Worm (Caenorhabditis elegans): ENCODE results near the gene cnc-3.
A peak's percentile ranks its signal among the peaks of the same experiment; 100 is the strongest.

cnc-3 gene

ce11 chrV:1460069-1460468 lies 12.3 kb downstream of the cnc-3 start, which contains the start of gene hacd-1:
Gene hacd-1 (plus strand): TSS chrV:1460369.
- TF ChIP-seq blmp-1 (tag; optimal IDR thresholded peaks at IDR 0.05; ENCODE audit: insufficient read depth) (no peak), nhr-6 (tag; optimal IDR thresholded peaks at IDR 0.05) (no peak), sma-3 (GFP tag; optimal IDR thresholded peaks at IDR 0.05) (no peak), F13H6.1 (tag; optimal IDR thresholded peaks at IDR 0.05) (no peak), ZK546.5 (tag; optimal IDR thresholded peaks at IDR 0.05) (no peak), nhr-237 (tag; optimal IDR thresholded peaks at IDR 0.05) (no peak), elt-3 (tag; optimal IDR thresholded peaks at IDR 0.05) (no peak), aly-2 (tag; optimal IDR thresholded peaks at IDR 0.05) (no peak), alr-1 (tag; optimal IDR thresholded peaks at IDR 0.05) (no peak), nhr-23 (tag; optimal IDR thresholded peaks at IDR 0.05) (no peak), sma-9 (GFP tag; optimal IDR thresholded peaks at IDR 0.05) (no peak), sma-9 (tag; optimal IDR thresholded peaks at IDR 0.05) (no peak), nhr-129 (tag; optimal IDR thresholded peaks at IDR 0.05) (no peak)

- TF ChIP-seq blmp-1 (tag; optimal IDR thresholded peaks at IDR 0.05; ENCODE audit: insufficient read depth) (no peak), fos-1 (tag; optimal IDR thresholded peaks at IDR 0.05) (peak; percentile 37), gmeb-1 (tag; optimal IDR thresholded peaks at IDR 0.05) (no peak), dmd-4 (tag; optimal IDR thresholded peaks at IDR 0.05) (no peak), ceh-82 (tag; optimal IDR thresholded peaks at IDR 0.05) (no peak), aly-2 (tag; optimal IDR thresholded peaks at IDR 0.05) (no peak), R02D3.7 (tag; optimal IDR thresholded peaks at IDR 0.05) (no peak), nhr-11 (tag; optimal IDR thresholded peaks at IDR 0.05) (no peak), nhr-77 (tag; optimal IDR thresholded peaks at IDR 0.05) (no peak), lin-11 (tag; optimal IDR thresholded peaks at IDR 0.05) (no peak), sem-4 (tag; optimal IDR thresholded peaks at IDR 0.05) (no peak), egl-27 (tag; optimal IDR thresholded peaks at IDR 0.05) (no peak), sma-9 (GFP tag; optimal IDR thresholded peaks at IDR 0.05) (peak; percentile 11), sma-9 (tag; optimal IDR thresholded peaks at IDR 0.05) (no peak), nhr-12 (tag; optimal IDR thresholded peaks at IDR 0.05) (no peak), skn-1 (tag; optimal IDR thresholded peaks at IDR 0.05) (no peak)
Observed at ce11 chrV:1464543-1465040, 16.8 kb downstream of the cnc-3 start, which contains the start of the genes fpn-1.2 and pqn-54. Gene fpn-1.2 (minus strand): TSS chrV:1464699. Gene pqn-54 (plus strand): TSS chrV:1464990.

ce11 chrV:1465932-1466331 lies 18.1 kb downstream of the cnc-3 start:
- TF ChIP-seq lin-13 (GFP tag; optimal IDR thresholded peaks at IDR 0.05) (no peak), sma-9 (GFP tag; optimal IDR thresholded peaks at IDR 0.05) (no peak), sma-9 (tag; optimal IDR thresholded peaks at IDR 0.05) (no peak), gmeb-1 (tag; optimal IDR thresholded peaks at IDR 0.05) (no peak), peb-1 (tag; optimal IDR thresholded peaks at IDR 0.05) (no peak), Y55F3AM.14 (GFP tag; optimal IDR thresholded peaks at IDR 0.05) (no peak), ztf-4 (tag; optimal IDR thresholded peaks at IDR 0.05) (no peak), ama-1 (optimal IDR thresholded peaks at IDR 0.05) (no peak), ZK546.5 (tag; optimal IDR thresholded peaks at IDR 0.05) (no peak), F13H6.1 (tag; optimal IDR thresholded peaks at IDR 0.05) (no peak), skn-1 (tag; optimal IDR thresholded peaks at IDR 0.05) (no peak), ztf-1 (GFP tag; conservative IDR thresholded peaks at IDR 0.05) (no peak), mbf-1 (tag; optimal IDR thresholded peaks at IDR 0.05) (no peak), nhr-10 (tag; optimal IDR thresholded peaks at IDR 0.05) (no peak), alr-1 (tag; optimal IDR thresholded peaks at IDR 0.05) (no peak), nhr-23 (tag; optimal IDR thresholded peaks at IDR 0.05) (no peak), sem-4 (tag; optimal IDR thresholded peaks at IDR 0.05) (no peak)

ce11 chrV:1466949-1467348 lies 19.1 kb downstream of the cnc-3 start:
- TF ChIP-seq unc-62 (GFP tag; optimal IDR thresholded peaks at IDR 0.05) (no peak), nhr-25 (tag; optimal IDR thresholded peaks at IDR 0.05) (no peak), zag-1 (tag; optimal IDR thresholded peaks at IDR 0.05) (no peak), elt-3 (tag; optimal IDR thresholded peaks at IDR 0.05) (no peak), skn-1 (tag; optimal IDR thresholded peaks at IDR 0.05) (peak; percentile 0), nhr-129 (tag; optimal IDR thresholded peaks at IDR 0.05) (peak; percentile 75), ceh-16 (tag; optimal IDR thresholded peaks at IDR 0.05) (no peak), nhr-6 (tag; optimal IDR thresholded peaks at IDR 0.05) (no peak), Y55F3AM.14 (GFP tag; optimal IDR thresholded peaks at IDR 0.05) (no peak), ztf-1 (GFP tag; conservative IDR thresholded peaks at IDR 0.05) (no peak), nhr-21 (tag; optimal IDR thresholded peaks at IDR 0.05) (no peak), F13H6.1 (tag; optimal IDR thresholded peaks at IDR 0.05) (no peak), dmd-4 (tag; optimal IDR thresholded peaks at IDR 0.05) (no peak), blmp-1 (tag; optimal IDR thresholded peaks at IDR 0.05; ENCODE audit: insufficient read depth) (no peak), C34F6.9 (tag; optimal IDR thresholded peaks at IDR 0.05) (peak; percentile 57), nhr-23 (tag; optimal IDR thresholded peaks at IDR 0.05) (no peak), mdl-1 (tag; optimal IDR thresholded peaks at IDR 0.05) (no peak), mbf-1 (tag; optimal IDR thresholded peaks at IDR 0.05) (no peak), fos-1 (tag; optimal IDR thresholded peaks at IDR 0.05) (peak; percentile 11), egl-27 (tag; optimal IDR thresholded peaks at IDR 0.05) (no peak), aly-2 (tag; optimal IDR thresholded peaks at IDR 0.05) (no peak), lin-13 (GFP tag; optimal IDR thresholded peaks at IDR 0.05) (no peak), sma-3 (GFP tag; optimal IDR thresholded peaks at IDR 0.05) (no peak), R02D3.7 (tag; optimal IDR thresholded peaks at IDR 0.05) (no peak), peb-1 (tag; optimal IDR thresholded peaks at IDR 0.05) (no peak), unc-55 (GFP tag; optimal IDR thresholded peaks at IDR 0.05) (peak; percentile 42), gmeb-1 (tag; optimal IDR thresholded peaks at IDR 0.05) (no peak), lsy-2 (tag; optimal IDR thresholded peaks at IDR 0.05) (peak in 1 of 2 experiments; percentile 24), lin-39 (tag; optimal IDR thresholded peaks at IDR 0.05) (no peak), crh-2 (tag; optimal IDR thresholded peaks at IDR 0.05) (no peak), alr-1 (tag; optimal IDR thresholded peaks at IDR 0.05) (no peak), nhr-237 (tag; optimal IDR thresholded peaks at IDR 0.05) (no peak)
